Worm (Caenorhabditis elegans) whole organism, early embryonic: ENCODE results near the gene Y51A2B.16.

Experiments
- aly-1 ChIP-seq: sonication (generic microtip); optimal IDR thresholded peaks from 2 replicates; lab custom pipeline; 2016; ENCODE audit warnings: missing genetic modification characterization, missing compliant biosample characterization
- ama-1 ChIP-seq: fragments of 150-350 bp; optimal IDR thresholded peaks from 2 replicates; lab custom pipeline; 2014
- ceh-13 ChIP-seq: fragments of 200-800 bp; sonication (Bioruptor generic); optimal IDR thresholded peaks from 2 replicates; lab custom pipeline; 2018; ENCODE audit warnings: mild to moderate bottlenecking, missing genetic modification characterization, missing compliant biosample characterization
- flt-1 ChIP-seq: fragments of 200-800 bp; sonication (Bioruptor generic); IDR thresholded peaks from 2 replicates; pipeline ENCODE4 v1.3.6; 2022; ENCODE audit warnings: missing genetic modification characterization, missing compliant biosample characterization
- hmbx-1 ChIP-seq: sonication (generic microtip); optimal IDR thresholded peaks from 2 replicates; lab custom pipeline; 2016; ENCODE audit warnings: mild to moderate bottlenecking, missing genetic modification characterization, missing compliant biosample characterization
- hnd-1 ChIP-seq: sonication (generic microtip); optimal IDR thresholded peaks from 2 replicates; lab custom pipeline; 2016; ENCODE audit warnings: missing genetic modification characterization, missing compliant biosample characterization
- pes-1 ChIP-seq: fragments of 200-800 bp; sonication (Bioruptor generic); IDR thresholded peaks from 2 replicates; pipeline ENCODE4 v1.3.6; 2022; ENCODE audit warnings: missing genetic modification reagents, missing genetic modification characterization, missing compliant biosample characterization
- sea-1 ChIP-seq: fragments of 200-800 bp; sonication (Bioruptor generic); conservative IDR thresholded peaks from 2 replicates; pipeline ENCODE4 v1.3.6; 2022; ENCODE audit warnings: missing genetic modification characterization, missing compliant biosample characterization
- tbx-37 ChIP-seq: fragments of 200-800 bp; sonication (Bioruptor generic); conservative IDR thresholded peaks from 2 replicates; pipeline ENCODE4 v1.3.6; 2022; ENCODE audit warnings: missing genetic modification reagents, missing genetic modification characterization, missing compliant biosample characterization

DNA sequence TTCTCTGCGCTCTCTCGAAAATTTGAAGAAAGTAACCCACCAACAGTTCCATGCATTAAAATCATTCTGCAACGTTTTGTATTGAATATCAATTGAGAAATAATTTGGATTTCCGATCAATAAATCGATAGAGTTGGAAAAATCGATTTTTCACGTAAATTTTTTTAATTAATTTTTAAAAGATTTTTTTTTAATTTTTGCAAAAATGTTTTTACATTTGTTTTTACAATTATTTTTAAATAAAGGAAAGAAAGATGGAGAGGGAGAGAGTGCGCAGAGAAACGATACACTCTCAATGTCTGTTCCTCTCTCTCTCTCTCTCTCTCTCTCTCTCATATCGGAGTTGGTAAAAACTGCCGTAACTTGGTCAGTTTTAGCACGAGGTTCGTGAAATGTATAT, 27.8 kb upstream of the Y51A2B.16 start, which contains the start of gene ZK262.19:
- TF ChIP-seq hnd-1: no peak
- no peak for TF ChIP-seq tbx-37 (GFP tag; lab: Robert Waterston, UW)
- no peak for TF ChIP-seq flt-1 (GFP tag; lab: Robert Waterston, UW)
- TF ChIP-seq pes-1 (GFP tag; lab: Robert Waterston, UW): no peak
- no peak for TF ChIP-seq ceh-13 (GFP tag; lab: Kevin White, UChicago)
- no peak for TF ChIP-seq ama-1 (lab: Kevin White, UChicago)
- no peak for TF ChIP-seq aly-1 (tag; lab: Kevin White, UChicago)
- no peak for TF ChIP-seq hmbx-1 (tag; lab: Kevin White, UChicago)
- TF ChIP-seq sea-1 (GFP tag; lab: Robert Waterston, UW): no peak
